Fruit fly (Drosophila melanogaster) whole organism, embryonic: Measurements from ENCODE around the gene NT1.

Experiments used
- Blimp-1 ChIP-seq: fragments of 200-800 bp; sonication (Bioruptor generic); optimal IDR thresholded peaks from 3 replicates; lab custom pipeline; 2018; ENCODE audit warnings: missing biosample characterization, missing genetic modification characterization, mild to moderate bottlenecking, moderate library complexity, missing genetic modification reagents
- CG12219 ChIP-seq: fragments of 200-800 bp; sonication (Bioruptor generic); optimal IDR thresholded peaks from 3 replicates; lab custom pipeline; 2018; ENCODE audit warnings: missing biosample characterization, mild to moderate bottlenecking, missing genetic modification characterization
- CG13894 ChIP-seq: fragments of 200-800 bp; sonication (Bioruptor generic); optimal IDR thresholded peaks from 3 replicates; lab custom pipeline; 2018; ENCODE audit warnings: missing biosample characterization, mild to moderate bottlenecking, missing genetic modification characterization, moderate library complexity
- CG17359 ChIP-seq: fragments of 200-800 bp; sonication (Bioruptor generic); optimal IDR thresholded peaks from 3 replicates; lab custom pipeline; 2018; ENCODE audit warnings: missing biosample characterization, mild to moderate bottlenecking, missing genetic modification characterization, moderate library complexity
- CG18476 ChIP-seq: fragments of 200-800 bp; sonication (Bioruptor generic); optimal IDR thresholded peaks from 2 replicates; lab custom pipeline; 2016; ENCODE audit warnings: missing biosample characterization, mild to moderate bottlenecking, missing genetic modification characterization
- CG18599 ChIP-seq: fragments of 200-800 bp; sonication (Bioruptor generic); optimal IDR thresholded peaks from 3 replicates; lab custom pipeline; 2017; ENCODE audit warnings: missing biosample characterization, missing genetic modification characterization, mild to moderate bottlenecking, moderate library complexity, missing genetic modification reagents
- CG2129 ChIP-seq: fragments of 200-800 bp; sonication (Bioruptor generic); IDR thresholded peaks from 2 replicates; pipeline ENCODE4 v1.3.6; 2022; ENCODE audit warnings: missing biosample characterization, missing genetic modification characterization; ENCODE audit not compliant: partially characterized antibody
- CG3163 ChIP-seq: fragments of 200-800 bp; sonication (Bioruptor generic); optimal IDR thresholded peaks from 3 replicates; lab custom pipeline; 2016; ENCODE audit warnings: missing biosample characterization, missing genetic modification characterization
- CG3407 ChIP-seq: fragments of 200-800 bp; sonication (Bioruptor generic); optimal IDR thresholded peaks from 2 replicates; lab custom pipeline; 2018; ENCODE audit warnings: missing biosample characterization, mild to moderate bottlenecking, missing genetic modification characterization
- CG34224 ChIP-seq: fragments of 200-800 bp; sonication (Bioruptor generic); IDR thresholded peaks from 3 replicates; pipeline ENCODE4 v1.3.6; 2022; ENCODE audit warnings: missing biosample characterization, missing genetic modification characterization; ENCODE audit not compliant: partially characterized antibody
- CG4360 ChIP-seq: fragments of 200-800 bp; sonication (Bioruptor generic); IDR thresholded peaks from 2 replicates; pipeline ENCODE4 v1.3.6; 2022; ENCODE audit warnings: missing biosample characterization, missing genetic modification characterization
- CG4730 ChIP-seq: fragments of 200-800 bp; sonication (Bioruptor generic); IDR thresholded peaks from 2 replicates; pipeline ENCODE4 v1.3.6; 2022; ENCODE audit warnings: missing biosample characterization, missing genetic modification characterization
- CG6654 ChIP-seq: fragments of 200-800 bp; sonication (Bioruptor generic); optimal IDR thresholded peaks from 2 replicates; lab custom pipeline; 2017; ENCODE audit warnings: missing biosample characterization, mild to moderate bottlenecking, missing genetic modification characterization
- CG7556 ChIP-seq: fragments of 200-800 bp; sonication (Bioruptor generic); optimal IDR thresholded peaks from 2 replicates; lab custom pipeline; 2017; ENCODE audit warnings: missing biosample characterization, mild to moderate bottlenecking, missing genetic modification characterization
- CG7928 ChIP-seq: fragments of 200-800 bp; sonication (Bioruptor generic); optimal IDR thresholded peaks from 2 replicates; lab custom pipeline; 2017; ENCODE audit warnings: missing biosample characterization, mild to moderate bottlenecking, missing genetic modification characterization
- CG8290 ChIP-seq, 3 experiments: fragments of 200-800 bp; sonication (Bioruptor generic); optimal IDR thresholded peaks; 2 replicates each; lab custom pipeline; 2016 to 2019; ENCODE audit warnings: missing biosample characterization in 3 of 3, missing genetic modification characterization in 3 of 3, mild to moderate bottlenecking in 2 of 3, moderate library complexity in 1 of 3
- CG9609 ChIP-seq: fragments of 200-800 bp; sonication (Bioruptor generic); optimal IDR thresholded peaks from 3 replicates; lab custom pipeline; 2016; ENCODE audit warnings: missing biosample characterization, missing genetic modification characterization
- CG9727 ChIP-seq: fragments of 200-800 bp; sonication (Bioruptor generic); optimal IDR thresholded peaks from 3 replicates; lab custom pipeline; 2017; ENCODE audit warnings: missing biosample characterization, mild to moderate bottlenecking, missing genetic modification characterization
- Dip3 ChIP-seq: fragments of 200-800 bp; sonication (Bioruptor generic); optimal IDR thresholded peaks from 3 replicates; lab custom pipeline; 2016; ENCODE audit warnings: missing biosample characterization, missing genetic modification characterization
- Dref ChIP-seq: fragments of 200-800 bp; sonication (Bioruptor generic); IDR thresholded peaks from 2 replicates; pipeline ENCODE4 v1.3.6; 2022; ENCODE audit warnings: missing biosample characterization, missing genetic modification characterization
- Eip74EF ChIP-seq, 2 experiments: fragments of 200-800 bp in 1 of 2; fragments of >200 bp in 1 of 2; sonication (Bioruptor generic) in 1 of 2; optimal IDR thresholded peaks; 2 replicates each; lab custom pipeline; 2017 to 2019; ENCODE audit warnings: missing biosample characterization in 2 of 2, missing genetic modification characterization in 2 of 2, mild to moderate bottlenecking in 1 of 2, moderate library complexity in 1 of 2
- HLH54F ChIP-seq: fragments of 200-800 bp; sonication (Bioruptor generic); optimal IDR thresholded peaks from 3 replicates; lab custom pipeline; 2016; ENCODE audit warnings: missing biosample characterization, missing genetic modification characterization
- Kr ChIP-seq: fragments of 200-800 bp; sonication (Bioruptor generic); optimal IDR thresholded peaks from 2 replicates; lab custom pipeline; 2017; ENCODE audit warnings: missing biosample characterization, mild to moderate bottlenecking, missing genetic modification characterization
- MBD-R2 ChIP-seq: fragments of 200-800 bp; sonication (Bioruptor generic); IDR thresholded peaks from 2 replicates; pipeline ENCODE4 v1.3.6; 2022; ENCODE audit warnings: missing biosample characterization, missing genetic modification characterization
- Mad ChIP-seq: fragments of 200-800 bp; sonication (Bioruptor generic); optimal IDR thresholded peaks from 2 replicates; lab custom pipeline; 2016; ENCODE audit warnings: missing biosample characterization, missing genetic modification characterization
- Max ChIP-seq: fragments of 200-800 bp; sonication (Bioruptor generic); optimal IDR thresholded peaks from 2 replicates; lab custom pipeline; 2016; ENCODE audit warnings: missing biosample characterization, mild to moderate bottlenecking, missing genetic modification characterization
- Myb ChIP-seq: fragments of 200-800 bp; sonication (Bioruptor generic); optimal IDR thresholded peaks from 2 replicates; lab custom pipeline; 2016; ENCODE audit warnings: missing biosample characterization, missing genetic modification characterization
- NC2β ChIP-seq: fragments of 200-800 bp; sonication (Bioruptor generic); optimal IDR thresholded peaks from 2 replicates; lab custom pipeline; 2016; ENCODE audit warnings: missing biosample characterization, missing genetic modification characterization
- Neu2 ChIP-seq: fragments of 200-800 bp; sonication (Bioruptor generic); optimal IDR thresholded peaks from 3 replicates; lab custom pipeline; 2016; ENCODE audit warnings: missing biosample characterization, missing genetic modification characterization, borderline replicate concordance
- Nf-YC ChIP-seq: fragments of 200-800 bp; optimal IDR thresholded peaks from 3 replicates; lab custom pipeline; 2019; ENCODE audit warnings: missing biosample characterization, mild to moderate bottlenecking, missing genetic modification characterization, moderate library complexity
- Oli ChIP-seq: fragments of 200-800 bp; sonication (Bioruptor generic); optimal IDR thresholded peaks from 2 replicates; lab custom pipeline; 2018; ENCODE audit warnings: missing biosample characterization, mild to moderate bottlenecking, missing genetic modification characterization, moderate library complexity
- Optix ChIP-seq: fragments of 200-800 bp; sonication (Bioruptor generic); IDR thresholded peaks from 3 replicates; pipeline ENCODE4 v1.3.6; 2022; ENCODE audit warnings: missing biosample characterization, missing genetic modification characterization
- Rfx ChIP-seq: fragments of 200-800 bp; sonication (Bioruptor generic); IDR thresholded peaks from 2 replicates; pipeline ENCODE4 v1.3.6; 2022; ENCODE audit warnings: missing biosample characterization, missing genetic modification characterization
- Sin3A ChIP-seq: fragments of >200 bp; optimal IDR thresholded peaks from 2 replicates; lab custom pipeline; 2018
- Six4 ChIP-seq: fragments of 200-800 bp; sonication (Bioruptor generic); optimal IDR thresholded peaks from 2 replicates; lab custom pipeline; 2016; ENCODE audit warnings: missing biosample characterization, missing genetic modification characterization
- Sry-δ ChIP-seq: fragments of 200-800 bp; sonication (Bioruptor generic); optimal IDR thresholded peaks from 2 replicates; lab custom pipeline; 2016; ENCODE audit warnings: missing biosample characterization, missing genetic modification characterization
- Xrp1 ChIP-seq: fragments of 200-800 bp; sonication (Bioruptor generic); IDR thresholded peaks from 2 replicates; pipeline ENCODE4 v1.3.6; 2022; ENCODE audit warnings: missing biosample characterization, missing genetic modification characterization
- ase ChIP-seq: fragments of 200-800 bp; sonication (Bioruptor generic); IDR thresholded peaks from 3 replicates; pipeline ENCODE4 v1.3.6; 2022; ENCODE audit warnings: missing biosample characterization, missing genetic modification characterization
- bsh ChIP-seq, 2 experiments: fragments of 200-800 bp; sonication (Bioruptor generic); optimal IDR thresholded peaks; 2 replicates each; lab custom pipeline; 2017 to 2018; ENCODE audit warnings: mild to moderate bottlenecking in 2 of 2, missing biosample characterization in 2 of 2, missing genetic modification characterization in 2 of 2, moderate library complexity in 1 of 2
- chinmo ChIP-seq: fragments of 200-800 bp; sonication (Bioruptor generic); IDR thresholded peaks from 4 replicates; pipeline ENCODE4 v1.3.6; 2022; ENCODE audit warnings: missing biosample characterization, missing genetic modification characterization; ENCODE audit not compliant: partially characterized antibody
- crc ChIP-seq: fragments of 200-800 bp; sonication (Bioruptor generic); optimal IDR thresholded peaks from 2 replicates; lab custom pipeline; 2016; ENCODE audit warnings: missing biosample characterization, missing genetic modification characterization
- fd96Cb ChIP-seq: fragments of 200-800 bp; sonication (Bioruptor generic); optimal IDR thresholded peaks from 2 replicates; lab custom pipeline; 2018; ENCODE audit warnings: missing biosample characterization, mild to moderate bottlenecking, missing genetic modification characterization, moderate library complexity
- lbe ChIP-seq: fragments of 200-800 bp; sonication (Bioruptor generic); optimal IDR thresholded peaks from 2 replicates; lab custom pipeline; 2016; ENCODE audit warnings: missing biosample characterization, mild to moderate bottlenecking, missing genetic modification characterization
- nom ChIP-seq: fragments of 200-800 bp; sonication (Bioruptor generic); optimal IDR thresholded peaks from 2 replicates; lab custom pipeline; 2017; ENCODE audit warnings: missing biosample characterization, missing genetic modification characterization, mild to moderate bottlenecking, moderate library complexity, missing genetic modification reagents
- onecut ChIP-seq: fragments of 200-800 bp; sonication (Bioruptor generic); IDR thresholded peaks from 2 replicates; pipeline ENCODE4 v1.3.6; 2022; ENCODE audit warnings: missing biosample characterization, missing genetic modification characterization
- repo ChIP-seq: fragments of 200-800 bp; sonication (Bioruptor generic); optimal IDR thresholded peaks from 2 replicates; lab custom pipeline; 2016; ENCODE audit warnings: missing biosample characterization, missing genetic modification characterization
- row ChIP-seq: fragments of 200-800 bp; sonication (Bioruptor generic); IDR thresholded peaks from 3 replicates; pipeline ENCODE4 v1.3.6; 2022; ENCODE audit warnings: missing biosample characterization, missing genetic modification characterization
- sens-2 ChIP-seq: fragments of 200-800 bp; sonication (Bioruptor generic); IDR thresholded peaks from 2 replicates; pipeline ENCODE4 v1.3.6; 2022; ENCODE audit warnings: missing biosample characterization, missing genetic modification characterization

Gene NT1

dm6 chr3L:4543034-4543806, 35.0 kb upstream of the NT1 start (continued):
- TF ChIP-seq Dref (GFP tag; lab: Robert Waterston, UW) (0 out of 2 replicates have a peak, but pooled peaks have one; percentile 4), Rfx (GFP tag; lab: Robert Waterston, UW) (peak; percentile 71), chinmo (GFP tag; lab: Robert Waterston, UW) (0 out of 4 replicates have a peak, but pooled peaks have one; percentile 68), Sry-δ (GFP tag; lab: Kevin White, UChicago) (peak; percentile 10), ase (GFP tag; lab: Robert Waterston, UW) (no peak), Nf-YC (tag; lab: Kevin White, UChicago) (no peak), row (GFP tag; lab: Robert Waterston, UW) (peak; percentile 81), Max (no peak), CG13894 (tag; lab: Kevin White, UChicago) (peak; percentile 52), Sin3A (no peak), Six4 (GFP tag; lab: Kevin White, UChicago) (no peak), Mad (GFP tag; lab: Kevin White, UChicago) (no peak), CG7928 (GFP tag; lab: Kevin White, UChicago) (no peak), HLH54F (GFP tag; lab: Kevin White, UChicago) (peak; percentile 37), CG18476 (GFP tag; lab: Kevin White, UChicago) (no peak), crc (no peak), NC2β (GFP tag; lab: Kevin White, UChicago) (peak; percentile 27), bsh (GFP tag; optimal IDR thresholded peaks at IDR 0.05; lab: Kevin White, UChicago) (peak in 1 of 2 experiments; percentile 98), CG6654 (no peak), MBD-R2 (no peak; the same call in 1 of the 2 replicates), CG34224 (GFP tag; lab: Robert Waterston, UW) (no peak), onecut (GFP tag; lab: Robert Waterston, UW) (0 out of 2 replicates have a peak, but pooled peaks have one; percentile 15), nom (GFP tag; lab: Kevin White, UChicago) (peak; percentile 100), CG12219 (GFP tag; lab: Kevin White, UChicago) (no peak), Eip74EF (GFP tag; optimal IDR thresholded peaks at IDR 0.05; lab: Kevin White, UChicago) (no peak), CG4360 (GFP tag; lab: Robert Waterston, UW) (peak; percentile 36; the same call in 1 of the 2 replicates), Kr (GFP tag; lab: Kevin White, UChicago) (no peak), Xrp1 (GFP tag; lab: Robert Waterston, UW) (peak; percentile 64; the same call in 1 of the 2 replicates), Dip3 (GFP tag; lab: Kevin White, UChicago) (peak; percentile 34), repo (GFP tag; lab: Kevin White, UChicago) (no peak), CG18599 (peak; percentile 78), sens-2 (GFP tag; lab: Robert Waterston, UW) (no peak), CG7556 (no peak), Myb (GFP tag; lab: Kevin White, UChicago) (no peak), CG3407 (GFP tag; lab: Kevin White, UChicago) (no peak), CG2129 (GFP tag; lab: Robert Waterston, UW) (no peak), CG17359 (tag; lab: Kevin White, UChicago) (peak; percentile 23), Neu2 (GFP tag; lab: Kevin White, UChicago) (no peak), CG8290 (GFP tag; optimal IDR thresholded peaks at IDR 0.05; lab: Kevin White, UChicago) (no peak), CG8290 (tag; optimal IDR thresholded peaks at IDR 0.05; lab: Kevin White, UChicago) (peak in 1 of 2 experiments; percentile 69), lbe (GFP tag; lab: Kevin White, UChicago) (peak; percentile 27), Optix (GFP tag; lab: Robert Waterston, UW) (0 out of 3 replicates have a peak, but pooled peaks have one; percentile 47), CG4730 (GFP tag; lab: Robert Waterston, UW) (peak; percentile 23; the same call in 1 of the 2 replicates), CG9727 (GFP tag; lab: Kevin White, UChicago) (no peak), CG3163 (peak; percentile 92), Blimp-1 (GFP tag; lab: Kevin White, UChicago) (no peak), CG9609 (GFP tag; lab: Kevin White, UChicago) (peak; percentile 45), fd96Cb (no peak), Oli (tag; lab: Kevin White, UChicago) (peak; percentile 1)
